Fruit fly (Drosophila melanogaster): ENCODE data around the gene Diap1.

Diap1 gene

DNA sequence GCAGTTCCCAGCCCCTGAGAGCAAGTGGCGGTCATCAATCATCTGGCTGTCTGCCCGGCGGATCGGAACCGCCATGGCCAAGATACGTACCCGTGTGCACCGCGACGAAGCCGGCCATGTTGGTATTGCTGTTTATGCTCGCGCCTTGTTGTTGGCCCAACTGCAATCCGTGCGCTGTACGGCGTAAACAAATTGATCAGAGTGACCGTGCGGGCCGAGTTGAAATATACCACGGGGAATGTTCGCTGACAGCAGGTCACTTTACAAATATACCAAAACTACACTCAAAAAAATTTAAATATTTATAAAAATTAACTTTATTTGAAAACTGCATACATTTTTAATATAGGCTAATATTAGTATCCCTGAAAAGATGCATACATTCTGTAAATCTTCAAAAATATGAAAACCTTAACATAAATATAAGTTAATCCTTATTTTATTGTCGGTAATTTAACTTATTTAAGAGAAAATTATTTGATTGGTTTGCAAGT is 36.5 kb upstream of the Diap1 start, which contains the start of gene Tasp1 (continued):
- TF ChIP-seq CG11085 (GFP tag; IDR thresholded peaks at IDR 0.05) (no peak; the same call in 1 of the 2 replicates), CG3838 (GFP tag; optimal IDR thresholded peaks at IDR 0.05) (no peak), CG8944 (GFP tag; optimal IDR thresholded peaks at IDR 0.05) (no peak), corto (GFP tag; optimal IDR thresholded peaks at IDR 0.05) (no peak), CG13287 (GFP tag; IDR thresholded peaks at IDR 0.05; ENCODE audit: partially characterized antibody) (peak; percentile 46; the same call in 1 of the 2 replicates), CG12659 (GFP tag; optimal IDR thresholded peaks at IDR 0.05) (peak; percentile 75), wek (GFP tag; optimal IDR thresholded peaks at IDR 0.05) (no peak), vfl (GFP tag; optimal IDR thresholded peaks at IDR 0.05) (peak; percentile 48), CG3281 (GFP tag; optimal IDR thresholded peaks at IDR 0.05) (peak; percentile 43), Elba2 (GFP tag; optimal IDR thresholded peaks at IDR 0.05) (no peak), Usf (GFP tag; optimal IDR thresholded peaks at IDR 0.05) (no peak), Gug (GFP tag; IDR thresholded peaks at IDR 0.05) (no peak), sr (GFP tag; IDR thresholded peaks at IDR 0.05) (0 out of 3 replicates have a peak, but pooled peaks have one; percentile 25), CG12219 (GFP tag; optimal IDR thresholded peaks at IDR 0.05) (no peak), CG4424 (GFP tag; optimal IDR thresholded peaks at IDR 0.05) (peak; percentile 62), CG6175 (GFP tag; IDR thresholded peaks at IDR 0.05) (no peak), CG12391 (tag; optimal IDR thresholded peaks at IDR 0.05) (peak; percentile 81), pros (GFP tag; optimal IDR thresholded peaks at IDR 0.05) (no peak), lmd (GFP tag; IDR thresholded peaks at IDR 0.05) (peak; percentile 71), Lpt (GFP tag; optimal IDR thresholded peaks at IDR 0.05) (no peak), gsb-n (tag; optimal IDR thresholded peaks at IDR 0.05) (no peak), sens (GFP tag) (peak; percentile 55), ems (GFP tag; optimal IDR thresholded peaks at IDR 0.05) (peak; percentile 1), vnd (GFP tag; IDR thresholded peaks at IDR 0.05; ENCODE audit: partially characterized antibody) (no peak), Sox102F (GFP tag; optimal IDR thresholded peaks at IDR 0.05) (no peak), zf30C (GFP tag; optimal IDR thresholded peaks at IDR 0.05) (peak; percentile 96), CG13123 (GFP tag; optimal IDR thresholded peaks at IDR 0.05) (no peak), Mad (GFP tag; optimal IDR thresholded peaks at IDR 0.05) (peak; percentile 21), zfh1 (GFP tag; IDR thresholded peaks at IDR 0.05) (peak; percentile 73; the same call in 2 of the 3 replicates), cato (GFP tag; optimal IDR thresholded peaks at IDR 0.05; ENCODE audit: borderline replicate concordance) (no peak), gsb (GFP tag; IDR thresholded peaks at IDR 0.05) (no peak), Ets65A (GFP tag) (peak; percentile 69), vvl (GFP tag; IDR thresholded peaks at IDR 0.05) (peak; percentile 86), CG3847 (GFP tag; IDR thresholded peaks at IDR 0.05) (peak; percentile 56), dan (GFP tag; IDR thresholded peaks at IDR 0.05) (no peak), tna (GFP tag; IDR thresholded peaks at IDR 0.05; ENCODE audit: partially characterized antibody) (no peak), CG5180 (GFP tag; optimal IDR thresholded peaks at IDR 0.05) (no peak), CG7745 (tag; optimal IDR thresholded peaks at IDR 0.05) (no peak), CG15269 (tag; optimal IDR thresholded peaks at IDR 0.05) (no peak), chm (GFP tag; IDR thresholded peaks at IDR 0.05) (no peak), pita (GFP tag; optimal IDR thresholded peaks at IDR 0.05) (no peak), row (GFP tag; IDR thresholded peaks at IDR 0.05) (peak; percentile 85), slbo (GFP tag; IDR thresholded peaks at IDR 0.05) (peak; percentile 80), CG1233 (GFP tag; optimal IDR thresholded peaks at IDR 0.05) (peak; percentile 48), toy (GFP tag; IDR thresholded peaks at IDR 0.05) (no peak), ftz-f1 (GFP tag; optimal IDR thresholded peaks at IDR 0.05) (no peak), CG12236 (GFP tag; optimal IDR thresholded peaks at IDR 0.05) (no peak), lov (optimal IDR thresholded peaks at IDR 0.05) (no peak), lov (GFP tag; IDR thresholded peaks at IDR 0.05) (no peak), CG12299 (tag; optimal IDR thresholded peaks at IDR 0.05) (peak; percentile 32), MBD-R2 (GFP tag; IDR thresholded peaks at IDR 0.05) (peak; percentile 96), CG10209 (GFP tag; optimal IDR thresholded peaks at IDR 0.05) (peak; percentile 34)
